Worm (Caenorhabditis elegans): ENCODE data around the gene eif-3.D.

eif-3.D gene

DNA sequence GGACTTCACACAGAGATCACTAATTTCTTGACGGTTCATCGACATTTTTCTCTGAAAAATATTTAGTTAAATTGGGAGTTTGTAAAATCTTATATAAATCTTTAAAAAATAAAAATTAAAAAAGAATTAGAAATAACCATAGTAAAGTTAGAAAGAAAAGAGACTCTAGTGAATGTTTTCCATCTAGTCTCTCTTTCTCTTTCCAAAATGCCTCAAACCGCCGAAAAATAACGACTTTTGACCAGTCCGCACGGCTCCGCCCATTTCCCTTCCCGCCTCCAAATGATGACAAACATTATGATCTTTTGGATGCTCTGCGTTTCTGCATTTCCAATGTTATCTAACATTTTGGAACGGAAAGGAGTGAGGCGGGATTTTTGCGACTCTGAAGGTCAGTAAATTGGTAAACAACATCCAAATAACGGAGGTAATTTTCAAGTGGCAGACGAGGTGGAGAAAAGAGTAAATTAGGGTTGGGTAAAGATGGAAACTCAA lies 48.1 kb downstream of the eif-3.D start, which contains the start of gene glb-1:
TSS of gene glb-1 (minus strand) at position 51 of the 495 bp plus-strand sequence.
- TF ChIP-seq nfya-1 (tag; optimal IDR thresholded peaks at IDR 0.05), result no peak
- peak; percentile 61 for TF ChIP-seq unc-55 (GFP tag; optimal IDR thresholded peaks at IDR 0.05)

DNA sequence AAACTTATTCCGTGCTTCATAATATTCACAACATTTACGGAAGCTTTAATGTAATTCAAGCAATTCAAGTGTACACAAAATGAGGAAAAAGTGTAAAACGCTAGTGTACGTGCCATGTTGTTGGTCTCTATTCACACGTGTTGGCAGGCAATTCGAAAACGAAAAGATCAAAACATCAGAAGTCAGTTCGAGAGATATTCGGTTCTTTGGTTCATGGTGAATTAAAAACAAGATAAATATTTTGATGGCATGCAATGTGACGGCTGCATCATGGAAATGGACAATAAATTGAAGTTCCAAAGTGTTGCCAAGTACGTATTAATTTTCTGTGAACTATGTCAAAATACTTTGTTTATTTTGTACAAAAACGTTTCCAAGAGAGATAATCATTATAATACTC lies 49.3 kb downstream of the eif-3.D start:
- TF ChIP-seq syd-9 (tag; optimal IDR thresholded peaks at IDR 0.05) (no peak), lim-6 (tag; optimal IDR thresholded peaks at IDR 0.05) (no peak), hlh-30 (tag; optimal IDR thresholded peaks at IDR 0.05; ENCODE audit: insufficient read depth) (no peak), elt-2 (tag; optimal IDR thresholded peaks at IDR 0.05) (no peak), ceh-2 (tag; optimal IDR thresholded peaks at IDR 0.05) (no peak), pax-1 (tag; optimal IDR thresholded peaks at IDR 0.05) (no peak), ceh-9 (tag; optimal IDR thresholded peaks at IDR 0.05) (no peak), hlh-15 (tag; optimal IDR thresholded peaks at IDR 0.05) (no peak), ceh-22 (tag; optimal IDR thresholded peaks at IDR 0.05) (no peak), ama-1 (optimal IDR thresholded peaks at IDR 0.05) (peak; percentile 22), elt-4 (tag; optimal IDR thresholded peaks at IDR 0.05) (no peak), pag-3 (tag; optimal IDR thresholded peaks at IDR 0.05; ENCODE audit: borderline replicate concordance) (no peak), unc-3 (GFP tag; conservative IDR thresholded peaks at IDR 0.05) (no peak), unc-3 (tag; optimal IDR thresholded peaks at IDR 0.05) (no peak), ceh-14 (tag; optimal IDR thresholded peaks at IDR 0.05) (no peak), fkh-10 (GFP tag; optimal IDR thresholded peaks at IDR 0.05) (no peak), tbx-2 (tag; optimal IDR thresholded peaks at IDR 0.05) (no peak), pha-2 (tag; optimal IDR thresholded peaks at IDR 0.05) (no peak), ceh-18 (tag; optimal IDR thresholded peaks at IDR 0.05) (peak; percentile 7), che-1 (tag; optimal IDR thresholded peaks at IDR 0.05) (no peak), gmeb-2 (tag; optimal IDR thresholded peaks at IDR 0.05) (no peak), nfya-1 (tag; optimal IDR thresholded peaks at IDR 0.05) (peak; percentile 34), ahr-1 (tag; optimal IDR thresholded peaks at IDR 0.05) (no peak), T23F11.4 (GFP tag; optimal IDR thresholded peaks at IDR 0.05) (no peak), unc-42 (tag; optimal IDR thresholded peaks at IDR 0.05) (no peak), ceh-34 (tag; optimal IDR thresholded peaks at IDR 0.05) (no peak), ttx-3 (tag; optimal IDR thresholded peaks at IDR 0.05) (no peak), unc-86 (tag; optimal IDR thresholded peaks at IDR 0.05) (no peak)

DNA sequence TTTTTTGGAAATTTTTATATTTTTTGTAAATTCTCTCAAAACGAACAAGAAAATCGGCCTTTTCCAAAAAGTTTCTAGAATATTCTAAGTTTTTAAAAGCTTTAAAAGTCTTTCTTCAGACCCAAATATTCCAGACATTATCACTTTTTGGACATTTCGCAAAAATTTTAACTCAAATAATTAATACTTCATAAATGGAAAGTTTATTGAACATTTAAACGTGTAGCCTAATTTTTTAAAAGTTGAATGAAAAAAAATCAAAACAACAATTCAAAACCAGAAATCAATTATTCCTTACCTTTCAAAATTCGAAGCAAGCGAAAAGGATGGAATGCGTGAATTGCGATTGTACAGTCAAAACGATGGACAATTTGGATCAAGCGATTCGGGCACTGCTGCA lies 51.6 kb downstream of the eif-3.D start, which contains the start of gene ZK637.15:
TSS of gene ZK637.15 (plus strand) at position 301 of the 400 bp plus-strand sequence.
- TF ChIP-seq C38D4.7 (GFP tag; optimal IDR thresholded peaks at IDR 0.05) (no peak), fkh-10 (GFP tag; optimal IDR thresholded peaks at IDR 0.05) (no peak), ceh-45 (GFP tag; IDR thresholded peaks at IDR 0.05) (no peak), fax-1 (tag; optimal IDR thresholded peaks at IDR 0.05) (no peak)

Measured in whole organism, late embryonic.